Worm (Caenorhabditis elegans) whole organism, mixed stage, embryonic: ENCODE measurements around the gene col-149.

Experiments used
- M03D4.4 ChIP-seq: sonication (generic microtip); optimal IDR thresholded peaks from 2 replicates; lab custom pipeline; 2017; ENCODE audit warnings: mild to moderate bottlenecking, missing genetic modification characterization, missing compliant biosample characterization
- bed-3 ChIP-seq: fragments of 200-800 bp; sonication (Bioruptor generic); optimal IDR thresholded peaks from 3 replicates; lab custom pipeline; 2018; ENCODE audit warnings: mild to moderate bottlenecking, missing genetic modification characterization, moderate library complexity, missing compliant biosample characterization
- blmp-1 ChIP-seq: fragments of 150-350 bp; optimal IDR thresholded peaks from 2 replicates; lab custom pipeline; 2014; ENCODE audit warnings: missing biosample characterization, missing genetic modification characterization
- ceh-39 ChIP-seq: fragments of 150-350 bp; optimal IDR thresholded peaks from 2 replicates; lab custom pipeline; 2014; ENCODE audit warnings: missing biosample characterization, missing genetic modification characterization
- ceh-43 ChIP-seq: fragments of 200-800 bp; sonication (Bioruptor generic); optimal IDR thresholded peaks from 2 replicates; lab custom pipeline; 2018; ENCODE audit warnings: mild to moderate bottlenecking, missing genetic modification characterization, moderate library complexity, missing compliant biosample characterization
- ceh-83 ChIP-seq: fragments of 200-800 bp; sonication (Bioruptor generic); optimal IDR thresholded peaks from 2 replicates; lab custom pipeline; 2018; ENCODE audit warnings: mild to moderate bottlenecking, missing genetic modification characterization, missing compliant biosample characterization
- ces-1 ChIP-seq: fragments of 150-350 bp; optimal IDR thresholded peaks from 2 replicates; lab custom pipeline; 2014; ENCODE audit warnings: missing biosample characterization, missing genetic modification reagents, missing genetic modification characterization
- cnd-1 ChIP-seq: fragments of 200-800 bp; sonication (Bioruptor generic); optimal IDR thresholded peaks from 2 replicates; lab custom pipeline; 2018; ENCODE audit warnings: mild to moderate bottlenecking, missing genetic modification characterization, missing compliant biosample characterization
- drap-1 ChIP-seq: fragments of 200-800 bp; sonication (Bioruptor generic); optimal IDR thresholded peaks from 3 replicates; lab custom pipeline; 2018; ENCODE audit warnings: mild to moderate bottlenecking, missing genetic modification characterization, missing compliant biosample characterization
- elt-1 ChIP-seq: sonication (generic microtip); optimal IDR thresholded peaks from 2 replicates; lab custom pipeline; 2017; ENCODE audit warnings: missing genetic modification characterization, mild to moderate bottlenecking, missing compliant biosample characterization, antibody characterized with exemption, moderate library complexity, borderline replicate concordance; ENCODE audit not compliant: insufficient read depth
- flh-1 ChIP-seq: fragments of 200-800 bp; sonication (Bioruptor generic); optimal IDR thresholded peaks from 2 replicates; lab custom pipeline; 2018; ENCODE audit warnings: mild to moderate bottlenecking, missing genetic modification characterization, moderate library complexity, missing compliant biosample characterization
- ham-2 ChIP-seq: fragments of 200-800 bp; sonication (Bioruptor generic); optimal IDR thresholded peaks from 2 replicates; lab custom pipeline; 2018; ENCODE audit warnings: mild to moderate bottlenecking, missing genetic modification characterization, missing compliant biosample characterization
- hlh-1 ChIP-seq: fragments of 150-350 bp; optimal IDR thresholded peaks from 2 replicates; lab custom pipeline; 2014; ENCODE audit warnings: missing biosample characterization, missing genetic modification reagents, missing genetic modification characterization
- lin-13 ChIP-seq: fragments of 150-350 bp; optimal IDR thresholded peaks from 2 replicates; lab custom pipeline; 2014; ENCODE audit warnings: missing biosample characterization, missing genetic modification characterization
- lin-32 ChIP-seq: fragments of 200-800 bp; sonication (Bioruptor generic); optimal IDR thresholded peaks from 2 replicates; lab custom pipeline; 2018; ENCODE audit warnings: mild to moderate bottlenecking, missing genetic modification characterization, missing compliant biosample characterization
- mab-5 ChIP-seq: fragments of 150-350 bp; optimal IDR thresholded peaks from 2 replicates; lab custom pipeline; 2014; ENCODE audit warnings: missing biosample characterization, missing genetic modification characterization
- mep-1 ChIP-seq: fragments of 150-350 bp; optimal IDR thresholded peaks from 2 replicates; lab custom pipeline; 2017; ENCODE audit warnings: missing biosample characterization, missing genetic modification reagents, missing genetic modification characterization, inconsistent platforms
- mls-2 ChIP-seq: sonication (generic microtip); optimal IDR thresholded peaks from 2 replicates; lab custom pipeline; 2016; ENCODE audit warnings: mild to moderate bottlenecking, missing genetic modification characterization, moderate library complexity, missing compliant biosample characterization
- nhr-12 ChIP-seq: fragments of 150-350 bp; optimal IDR thresholded peaks from 2 replicates; lab custom pipeline; 2014; ENCODE audit warnings: missing biosample characterization, missing genetic modification characterization
- nhr-2 ChIP-seq: fragments of 150-350 bp; optimal IDR thresholded peaks from 2 replicates; lab custom pipeline; 2014; ENCODE audit warnings: missing biosample characterization, missing genetic modification characterization
- nhr-237 ChIP-seq: fragments of 150-350 bp; optimal IDR thresholded peaks from 2 replicates; lab custom pipeline; 2014; ENCODE audit warnings: missing biosample characterization, missing genetic modification characterization
- nhr-28 ChIP-seq: fragments of 150-350 bp; optimal IDR thresholded peaks from 2 replicates; lab custom pipeline; 2014; ENCODE audit warnings: missing biosample characterization, missing genetic modification characterization
- nhr-76 ChIP-seq: sonication (generic microtip); optimal IDR thresholded peaks from 2 replicates; lab custom pipeline; 2017; ENCODE audit warnings: missing biosample characterization, missing genetic modification characterization
- pha-4 ChIP-seq: fragments of 150-350 bp; optimal IDR thresholded peaks from 2 replicates; lab custom pipeline; 2018; ENCODE audit warnings: missing biosample characterization, missing genetic modification reagents, missing genetic modification characterization
- snpc-4 ChIP-seq: fragments of 150-350 bp; optimal IDR thresholded peaks from 2 replicates; lab custom pipeline; 2014; ENCODE audit warnings: missing biosample characterization, missing genetic modification characterization
- sptf-1 ChIP-seq: sonication (generic microtip); optimal IDR thresholded peaks from 2 replicates; lab custom pipeline; 2017; ENCODE audit warnings: mild to moderate bottlenecking, missing genetic modification characterization, moderate library complexity, missing compliant biosample characterization
- tbx-8 ChIP-seq: fragments of 200-800 bp; sonication (Bioruptor generic); optimal IDR thresholded peaks from 2 replicates; lab custom pipeline; 2018; ENCODE audit warnings: mild to moderate bottlenecking, missing genetic modification characterization, moderate library complexity, missing compliant biosample characterization
- unc-120 ChIP-seq: sonication (generic microtip); optimal IDR thresholded peaks from 2 replicates; lab custom pipeline; 2017; ENCODE audit warnings: missing genetic modification characterization, missing compliant biosample characterization; ENCODE audit not compliant: poor library complexity, severe bottlenecking
- unc-39 ChIP-seq: fragments of 150-350 bp; optimal IDR thresholded peaks from 2 replicates; lab custom pipeline; 2014; ENCODE audit warnings: missing biosample characterization, missing genetic modification characterization
- unc-62 ChIP-seq: fragments of 150-350 bp; optimal IDR thresholded peaks from 2 replicates; lab custom pipeline; 2014; ENCODE audit warnings: missing biosample characterization, missing genetic modification reagents, missing genetic modification characterization
- zip-8 ChIP-seq: fragments of 150-350 bp; optimal IDR thresholded peaks from 2 replicates; lab custom pipeline; 2014; ENCODE audit warnings: missing biosample characterization, missing genetic modification characterization
- ztf-11 ChIP-seq: fragments of 150-350 bp; optimal IDR thresholded peaks from 2 replicates; lab custom pipeline; 2014; ENCODE audit warnings: missing biosample characterization, missing genetic modification characterization

The col-149 gene

ce11 chrV:10333843-10334242 lies 41.2 kb upstream of the col-149 start:
- no peak for TF ChIP-seq cnd-1 (tag; lab: Kevin White, UChicago)
- no peak for TF ChIP-seq drap-1 (GFP tag; lab: Kevin White, UChicago)
- TF ChIP-seq pha-4, result no peak
- no peak for TF ChIP-seq hlh-1 (tag; lab: Kevin White, UChicago)
- TF ChIP-seq nhr-28, result no peak
- TF ChIP-seq unc-120 (tag; lab: Kevin White, UChicago), result no peak

ce11 chrV:10332012-10332411 lies 39.3 kb upstream of the col-149 start, which contains the start of gene crm-1:
Gene crm-1 (minus strand): TSS chrV:10332112.
- no peak for TF ChIP-seq blmp-1
- no peak for TF ChIP-seq unc-39
- no peak for TF ChIP-seq nhr-28
- no peak for TF ChIP-seq hlh-1 (tag; lab: Kevin White, UChicago)
- TF ChIP-seq unc-62, result no peak
- no peak for TF ChIP-seq ham-2 (GFP tag; lab: Kevin White, UChicago)
- TF ChIP-seq lin-32 (GFP tag; lab: Kevin White, UChicago), result no peak
- no peak for TF ChIP-seq ces-1
- TF ChIP-seq bed-3, result no peak
- TF ChIP-seq nhr-237 (tag; lab: Kevin White, UChicago), result no peak
- TF ChIP-seq nhr-76 (tag; lab: Kevin White, UChicago), result no peak
- no peak for TF ChIP-seq M03D4.4
- TF ChIP-seq lin-13 (tag; lab: Kevin White, UChicago), result no peak
- TF ChIP-seq ceh-43 (GFP tag; lab: Kevin White, UChicago), result no peak
- no peak for TF ChIP-seq cnd-1 (tag; lab: Kevin White, UChicago)
- TF ChIP-seq nhr-12 (tag; lab: Kevin White, UChicago), result no peak
- TF ChIP-seq, all 35 proteins: peak for 0

ce11 chrV:10328080-10328479 lies 35.4 kb upstream of the col-149 start:
- TF ChIP-seq mep-1 (tag; lab: Kevin White, UChicago) (no peak), ceh-39 (no peak), ztf-11 (tag; lab: Kevin White, UChicago) (no peak), ces-1 (no peak), mls-2 (no peak)

- TF ChIP-seq hlh-1 (tag; lab: Kevin White, UChicago) (no peak), cnd-1 (tag; lab: Kevin White, UChicago) (no peak), pha-4 (no peak), sptf-1 (tag; lab: Kevin White, UChicago) (no peak), unc-120 (tag; lab: Kevin White, UChicago) (no peak), blmp-1 (no peak), ces-1 (no peak), ceh-83 (no peak), mab-5 (no peak), nhr-12 (tag; lab: Kevin White, UChicago) (no peak), nhr-2 (tag; lab: Kevin White, UChicago) (no peak), elt-1 (tag; lab: Kevin White, UChicago) (no peak)
These were observed 30.9 kb upstream of the col-149 start for ce11 chrV:10323537-10323936.

ce11 chrV:10320101-10320761 lies 27.6 kb upstream of the col-149 start, which contains the start of the genes gna-1 and B0024.13:
Gene gna-1 (minus strand): TSS chrV:10320151.
Gene B0024.13 (plus strand): TSS chrV:10320711.
- TF ChIP-seq snpc-4 (tag; lab: Kevin White, UChicago), result no peak
- TF ChIP-seq tbx-8 (GFP tag; lab: Kevin White, UChicago), result no peak
- TF ChIP-seq hlh-1 (tag; lab: Kevin White, UChicago), result no peak
- TF ChIP-seq unc-62, result no peak
- no peak for TF ChIP-seq ceh-39
- TF ChIP-seq nhr-28, result no peak
- TF ChIP-seq ceh-83, result no peak
- TF ChIP-seq sptf-1 (tag; lab: Kevin White, UChicago), result no peak
- no peak for TF ChIP-seq zip-8 (tag; lab: Kevin White, UChicago)
- no peak for TF ChIP-seq mab-5
- no peak for TF ChIP-seq flh-1 (GFP tag; lab: Kevin White, UChicago)
- no peak for TF ChIP-seq ceh-43 (GFP tag; lab: Kevin White, UChicago)
- no peak for TF ChIP-seq ztf-11 (tag; lab: Kevin White, UChicago)
- TF ChIP-seq drap-1 (GFP tag; lab: Kevin White, UChicago), result no peak
- no peak for TF ChIP-seq unc-39
- TF ChIP-seq nhr-237 (tag; lab: Kevin White, UChicago), result no peak
